Worm (Caenorhabditis elegans) whole organism, young adult: ENCODE results near the gene D1053.3.

Experiments used
- B0019.2 ChIP-seq: fragments of 200-800 bp; sonication (Bioruptor generic); conservative IDR thresholded peaks from 2 replicates; pipeline ENCODE4 v1.3.6; 2022; ENCODE audit warnings: missing genetic modification reagents, missing genetic modification characterization, missing compliant biosample characterization
- B0336.3 ChIP-seq: fragments of 200-800 bp; sonication (Bioruptor generic); IDR thresholded peaks from 2 replicates; pipeline ENCODE4 v1.3.6; 2022; ENCODE audit warnings: missing genetic modification characterization, missing compliant biosample characterization
- C06A6.2 ChIP-seq: fragments of 200-800 bp; sonication (Bioruptor generic); conservative IDR thresholded peaks from 2 replicates; pipeline ENCODE4 v1.3.6; 2022; ENCODE audit warnings: missing genetic modification characterization, missing compliant biosample characterization
- C17E4.6 ChIP-seq: fragments of 200-800 bp; sonication (Bioruptor generic); IDR thresholded peaks from 2 replicates; pipeline ENCODE4 v1.3.6; 2022; ENCODE audit warnings: missing genetic modification reagents, missing genetic modification characterization, missing compliant biosample characterization
- F22D6.2 ChIP-seq: sonication (generic microtip); optimal IDR thresholded peaks from 2 replicates; lab custom pipeline; 2016; ENCODE audit warnings: mild to moderate bottlenecking, missing genetic modification characterization, missing compliant biosample characterization
- F23B12.7 ChIP-seq: sonication (generic microtip); optimal IDR thresholded peaks from 2 replicates; lab custom pipeline; 2017; ENCODE audit warnings: missing genetic modification characterization, mild to moderate bottlenecking, missing compliant biosample characterization, antibody characterized with exemption, moderate library complexity; ENCODE audit not compliant: insufficient read depth
- F52B5.7 ChIP-seq: sonication (generic microtip); optimal IDR thresholded peaks from 2 replicates; lab custom pipeline; 2016; ENCODE audit warnings: mild to moderate bottlenecking, missing genetic modification characterization, missing compliant biosample characterization
- F57A8.1 ChIP-seq: fragments of 200-800 bp; sonication (Bioruptor generic); optimal IDR thresholded peaks from 2 replicates; lab custom pipeline; 2018; ENCODE audit warnings: mild to moderate bottlenecking, missing genetic modification characterization, moderate library complexity, missing compliant biosample characterization
- K11D2.4 ChIP-seq: fragments of 200-800 bp; sonication (Bioruptor generic); IDR thresholded peaks from 2 replicates; pipeline ENCODE4 v1.3.6; 2022; ENCODE audit warnings: missing genetic modification reagents, missing genetic modification characterization, missing compliant biosample characterization
- K12H6.12 ChIP-seq: fragments of 200-800 bp; sonication (Bioruptor generic); optimal IDR thresholded peaks from 2 replicates; lab custom pipeline; 2018; ENCODE audit warnings: mild to moderate bottlenecking, missing genetic modification characterization, missing compliant biosample characterization
- Y67H2A.10 ChIP-seq: fragments of 200-800 bp; sonication (Bioruptor generic); conservative IDR thresholded peaks from 2 replicates; pipeline ENCODE4 v1.3.6; 2022; ENCODE audit warnings: missing genetic modification reagents, missing genetic modification characterization, missing compliant biosample characterization
- Y79H2A.3 ChIP-seq: fragments of 200-800 bp; sonication (Bioruptor generic); conservative IDR thresholded peaks from 2 replicates; pipeline ENCODE4 v1.3.6; 2022; ENCODE audit warnings: missing genetic modification reagents, missing genetic modification characterization, missing compliant biosample characterization
- akir-1 ChIP-seq: fragments of 200-800 bp; sonication (Bioruptor generic); optimal IDR thresholded peaks from 2 replicates; lab custom pipeline; 2018; ENCODE audit warnings: mild to moderate bottlenecking, missing genetic modification characterization, moderate library complexity, missing compliant biosample characterization
- aptf-2 ChIP-seq: fragments of 200-800 bp; sonication (Bioruptor generic); conservative IDR thresholded peaks from 2 replicates; pipeline ENCODE4 v1.3.6; 2022; ENCODE audit warnings: missing genetic modification reagents, missing genetic modification characterization, missing compliant biosample characterization
- aptf-3 ChIP-seq: fragments of 200-800 bp; sonication (Bioruptor generic); IDR thresholded peaks from 2 replicates; pipeline ENCODE4 v1.3.6; 2022; ENCODE audit warnings: missing genetic modification characterization, missing compliant biosample characterization
- atf-7 ChIP-seq: sonication (generic microtip); optimal IDR thresholded peaks from 2 replicates; lab custom pipeline; 2017; ENCODE audit warnings: mild to moderate bottlenecking, missing genetic modification characterization, missing compliant biosample characterization
- ceh-100 ChIP-seq: fragments of 200-800 bp; sonication (Bioruptor generic); IDR thresholded peaks from 2 replicates; pipeline ENCODE4 v1.3.6; 2022; ENCODE audit warnings: missing genetic modification reagents, missing genetic modification characterization, missing compliant biosample characterization
- ceh-27 ChIP-seq: fragments of 200-800 bp; sonication (Bioruptor generic); optimal IDR thresholded peaks from 2 replicates; lab custom pipeline; 2018; ENCODE audit warnings: mild to moderate bottlenecking, missing genetic modification characterization, moderate library complexity, missing compliant biosample characterization
- ceh-40 ChIP-seq: fragments of 200-800 bp; sonication (Bioruptor generic); IDR thresholded peaks from 2 replicates; pipeline ENCODE4 v1.3.6; 2022; ENCODE audit warnings: missing genetic modification characterization, missing compliant biosample characterization
- ceh-91 ChIP-seq: fragments of 200-800 bp; sonication (Bioruptor generic); IDR thresholded peaks from 2 replicates; pipeline ENCODE4 v1.3.6; 2022; ENCODE audit warnings: missing genetic modification reagents, missing genetic modification characterization, missing compliant biosample characterization
- chd-7 ChIP-seq: sonication (generic microtip); optimal IDR thresholded peaks from 2 replicates; lab custom pipeline; 2016; ENCODE audit warnings: mild to moderate bottlenecking, missing genetic modification characterization, moderate library complexity, missing compliant biosample characterization
- dox-1 ChIP-seq: fragments of 200-800 bp; sonication (Bioruptor generic); IDR thresholded peaks from 2 replicates; pipeline ENCODE4 v1.3.6; 2022; ENCODE audit warnings: missing genetic modification reagents, missing genetic modification characterization, missing compliant biosample characterization
- dpl-1 ChIP-seq: fragments of 150-350 bp; optimal IDR thresholded peaks from 2 replicates; lab custom pipeline; 2014; ENCODE audit warnings: missing biosample characterization, missing genetic modification reagents, missing genetic modification characterization
- egl-18 ChIP-seq: fragments of 200-800 bp; sonication (Bioruptor generic); IDR thresholded peaks from 2 replicates; pipeline ENCODE4 v1.3.6; 2022; ENCODE audit warnings: missing genetic modification reagents, missing genetic modification characterization, missing compliant biosample characterization
- egrh-3 ChIP-seq: fragments of 200-800 bp; sonication (Bioruptor generic); IDR thresholded peaks from 2 replicates; pipeline ENCODE4 v1.3.6; 2022; ENCODE audit warnings: missing genetic modification reagents, missing genetic modification characterization, missing compliant biosample characterization
- ekl-4 ChIP-seq: fragments of 200-800 bp; sonication (Bioruptor generic); IDR thresholded peaks from 2 replicates; pipeline ENCODE4 v1.3.6; 2022; ENCODE audit warnings: missing genetic modification reagents, missing genetic modification characterization, missing compliant biosample characterization
- him-1 ChIP-seq: sonication (generic microtip); optimal IDR thresholded peaks from 2 replicates; lab custom pipeline; 2016; ENCODE audit warnings: missing genotype, missing genetic modification reagents, missing genetic modification characterization, missing compliant biosample characterization
- hmg-20 ChIP-seq: fragments of 200-800 bp; sonication (Bioruptor generic); IDR thresholded peaks from 2 replicates; pipeline ENCODE4 v1.3.6; 2022; ENCODE audit warnings: missing genetic modification reagents, missing genetic modification characterization, missing compliant biosample characterization
- let-607 ChIP-seq, 2 experiments: fragments of 200-800 bp in 1 of 2; sonication (Bioruptor generic) in 1 of 2; sonication (generic microtip) in 1 of 2; optimal IDR thresholded peaks; 2 replicates each; lab custom pipeline; 2016 to 2018; ENCODE audit warnings: mild to moderate bottlenecking in 2 of 2, missing compliant biosample characterization in 2 of 2, missing genetic modification characterization in 2 of 2, moderate library complexity in 2 of 2, missing genotype in 1 of 2
- lin-35 ChIP-seq, 3 experiments: fragments of 150-350 bp in 2 of 3; sonication (generic microtip) in 1 of 3; optimal IDR thresholded peaks; 2 replicates each; lab custom pipeline; 2014 to 2018; ENCODE audit warnings: missing biosample characterization in 3 of 3, missing genetic modification characterization in 3 of 3, missing genetic modification reagents in 3 of 3
- lin-54 ChIP-seq: fragments of 200-800 bp; sonication (Bioruptor generic); optimal IDR thresholded peaks from 2 replicates; lab custom pipeline; 2018; ENCODE audit warnings: mild to moderate bottlenecking, missing genetic modification characterization, missing compliant biosample characterization
- madf-10 ChIP-seq: sonication (generic microtip); optimal IDR thresholded peaks from 2 replicates; lab custom pipeline; 2016; ENCODE audit warnings: mild to moderate bottlenecking, missing genetic modification characterization, missing compliant biosample characterization
- madf-6 ChIP-seq: fragments of 200-800 bp; sonication (Bioruptor generic); IDR thresholded peaks from 2 replicates; pipeline ENCODE4 v1.3.6; 2022; ENCODE audit warnings: missing genetic modification reagents, missing genetic modification characterization, missing compliant biosample characterization
- mes-4 ChIP-seq: sonication (generic microtip); optimal IDR thresholded peaks from 2 replicates; lab custom pipeline; 2016; ENCODE audit warnings: missing genotype, missing genetic modification characterization, missing compliant biosample characterization
- nfyb-1 ChIP-seq: fragments of 200-800 bp; sonication (Bioruptor generic); IDR thresholded peaks from 2 replicates; pipeline ENCODE4 v1.3.6; 2022; ENCODE audit warnings: missing genetic modification reagents, missing genetic modification characterization, missing compliant biosample characterization
- nhr-80 ChIP-seq: sonication (generic microtip); optimal IDR thresholded peaks from 2 replicates; lab custom pipeline; 2016; ENCODE audit warnings: missing genetic modification characterization, missing compliant biosample characterization
- rcor-1 ChIP-seq: fragments of 200-800 bp; sonication (Bioruptor generic); IDR thresholded peaks from 2 replicates; pipeline ENCODE4 v1.3.6; 2022; ENCODE audit warnings: missing genetic modification reagents, missing genetic modification characterization, missing compliant biosample characterization
- rec-8 ChIP-seq, 2 experiments: sonication (generic microtip); optimal IDR thresholded peaks; 2 replicates each; lab custom pipeline; 2016; ENCODE audit warnings: mild to moderate bottlenecking in 2 of 2, missing genetic modification characterization in 2 of 2, missing genetic modification reagents in 2 of 2, missing genotype in 2 of 2, missing biosample characterization in 1 of 2, missing compliant biosample characterization in 1 of 2, moderate library complexity in 1 of 2
- sdz-38 ChIP-seq: sonication (generic microtip); optimal IDR thresholded peaks from 2 replicates; lab custom pipeline; 2016; ENCODE audit warnings: missing genotype, missing genetic modification characterization, missing compliant biosample characterization
- snpc-1.1 ChIP-seq: sonication (generic microtip); optimal IDR thresholded peaks from 2 replicates; lab custom pipeline; 2017; ENCODE audit warnings: missing genetic modification characterization, mild to moderate bottlenecking, missing compliant biosample characterization, antibody characterized with exemption, moderate library complexity, missing genotype, missing genetic modification reagents; ENCODE audit not compliant: insufficient read depth
- tbp1 ChIP-seq: fragments of 200-800 bp; sonication (Bioruptor generic); optimal IDR thresholded peaks from 2 replicates; lab custom pipeline; 2018; ENCODE audit warnings: mild to moderate bottlenecking, missing genetic modification characterization, missing compliant biosample characterization
- unc-130 ChIP-seq: sonication (generic microtip); optimal IDR thresholded peaks from 2 replicates; lab custom pipeline; 2016; ENCODE audit warnings: missing genetic modification reagents, missing genetic modification characterization, missing compliant biosample characterization
- unc-62 ChIP-seq: fragments of 150-350 bp; optimal IDR thresholded peaks from 2 replicates; lab custom pipeline; 2014; ENCODE audit warnings: missing biosample characterization, missing genetic modification reagents, missing genetic modification characterization
- ztf-3 ChIP-seq: fragments of 200-800 bp; sonication (Bioruptor generic); optimal IDR thresholded peaks from 2 replicates; lab custom pipeline; 2018; ENCODE audit warnings: mild to moderate bottlenecking, missing genetic modification characterization, missing compliant biosample characterization

Gene D1053.3

ce11 chrX:11680851-11681250 lies 56.1 kb downstream of the D1053.3 start, which contains the start of gene T04F8.7 (continued):
- TF ChIP-seq unc-62 (GFP tag; lab: Kevin White, UChicago): peak; percentile 28
- no peak for TF ChIP-seq nfyb-1 (GFP tag; lab: Robert Waterston, UW)
- no peak for TF ChIP-seq aptf-3 (GFP tag; lab: Robert Waterston, UW)
- TF ChIP-seq C17E4.6 (GFP tag; lab: Robert Waterston, UW): no peak
- no peak for TF ChIP-seq unc-130 (GFP tag; lab: Kevin White, UChicago)
- TF ChIP-seq rcor-1: no peak
- TF ChIP-seq B0336.3: no peak
- TF ChIP-seq dox-1: peak; percentile 66
- TF ChIP-seq chd-7 (tag; lab: Kevin White, UChicago): no peak
- no peak for TF ChIP-seq F57A8.1 (GFP tag; lab: Kevin White, UChicago)
- TF ChIP-seq Y67H2A.10 (GFP tag; lab: Robert Waterston, UW): no peak
- peak; percentile 61 for TF ChIP-seq atf-7 (tag; lab: Kevin White, UChicago)
- no peak for TF ChIP-seq K11D2.4
- TF ChIP-seq ekl-4 (GFP tag; lab: Robert Waterston, UW): no peak
- no peak for TF ChIP-seq hmg-20 (GFP tag; lab: Robert Waterston, UW)
- no peak for TF ChIP-seq B0019.2 (GFP tag; lab: Robert Waterston, UW)
- TF ChIP-seq ztf-3 (GFP tag; lab: Kevin White, UChicago): no peak
- TF ChIP-seq F52B5.7 (tag; lab: Kevin White, UChicago): no peak
- TF ChIP-seq tbp1 (GFP tag; lab: Kevin White, UChicago): no peak
- TF ChIP-seq aptf-2: no peak
- TF ChIP-seq nhr-80: peak; percentile 99
- TF ChIP-seq lin-35 (GFP tag; optimal IDR thresholded peaks at IDR 0.05; lab: Kevin White, UChicago): no peak
- no peak for TF ChIP-seq F23B12.7
- TF ChIP-seq rec-8 (tag; optimal IDR thresholded peaks at IDR 0.05; lab: Kevin White, UChicago): no peak
- no peak for TF ChIP-seq mes-4
- no peak for TF ChIP-seq ceh-40 (GFP tag; lab: Robert Waterston, UW)
- TF ChIP-seq ceh-27 (GFP tag; lab: Kevin White, UChicago): no peak
- TF ChIP-seq akir-1 (GFP tag; lab: Kevin White, UChicago): no peak
- TF ChIP-seq dpl-1 (GFP tag; lab: Kevin White, UChicago): no peak
- TF ChIP-seq Y79H2A.3 (GFP tag; lab: Robert Waterston, UW): no peak
- no peak for TF ChIP-seq C06A6.2
- TF ChIP-seq K12H6.12 (tag; lab: Kevin White, UChicago): no peak
- no peak for TF ChIP-seq ceh-100 (GFP tag; lab: Robert Waterston, UW)
- TF ChIP-seq snpc-1.1 (tag; lab: Kevin White, UChicago): no peak
- TF ChIP-seq ceh-91: no peak
- TF ChIP-seq madf-10 (tag; lab: Kevin White, UChicago): no peak
- TF ChIP-seq egl-18 (GFP tag; lab: Robert Waterston, UW): no peak
- TF ChIP-seq F22D6.2 (tag; lab: Kevin White, UChicago): no peak
- TF ChIP-seq let-607 (tag; optimal IDR thresholded peaks at IDR 0.05; lab: Kevin White, UChicago): peak in 1 of 2 experiments; percentile 69
- no peak for TF ChIP-seq madf-6 (GFP tag; lab: Robert Waterston, UW)
- no peak for TF ChIP-seq sdz-38 (tag; lab: Kevin White, UChicago)
- TF ChIP-seq him-1: no peak
- TF ChIP-seq lin-54 (GFP tag; lab: Kevin White, UChicago): no peak
- TF ChIP-seq egrh-3 (GFP tag; lab: Robert Waterston, UW): no peak
